Fruit fly (Drosophila melanogaster): Measurements from ENCODE around the gene nAChRbeta3.
A peak's percentile ranks its signal among the peaks of the same experiment; 100 is the strongest.

Gene nAChRbeta3

dm6 chr2L:523165-523835, 21.6 kb upstream of the nAChRbeta3 start (continued):
- TF ChIP-seq CG4424 (GFP tag; optimal IDR thresholded peaks at IDR 0.05) (peak; percentile 29), fru (optimal IDR thresholded peaks at IDR 0.05) (no peak)

- 0 out of 2 replicates have a peak, but pooled peaks have one; percentile 21 for TF ChIP-seq vvl (GFP tag; IDR thresholded peaks at IDR 0.05)
- no peak for TF ChIP-seq Deaf1 (tag; optimal IDR thresholded peaks at IDR 0.05)
- 0 out of 2 replicates have a peak, but pooled peaks have one; percentile 12 for TF ChIP-seq gt (GFP tag; IDR thresholded peaks at IDR 0.05)
- peak; percentile 37 for TF ChIP-seq sd (tag; optimal IDR thresholded peaks at IDR 0.05)
- TF ChIP-seq kni (GFP tag; optimal IDR thresholded peaks at IDR 0.05) = no peak
- TF ChIP-seq Atf6 (GFP tag; IDR thresholded peaks at IDR 0.05) = no peak
- TF ChIP-seq CG6254 (GFP tag; optimal IDR thresholded peaks at IDR 0.05) = no peak
- TF ChIP-seq CG6791 (GFP tag; IDR thresholded peaks at IDR 0.05; ENCODE audit: partially characterized antibody) = peak; percentile 28; the same call in 1 of the 3 replicates
- TF ChIP-seq CG12391 (tag; optimal IDR thresholded peaks at IDR 0.05) = no peak
- TF ChIP-seq chinmo (GFP tag; IDR thresholded peaks at IDR 0.05; ENCODE audit: partially characterized antibody) = 0 out of 4 replicates have a peak, but pooled peaks have one; percentile 50
- TF ChIP-seq gcm2 (GFP tag; optimal IDR thresholded peaks at IDR 0.05) = no peak
- TF ChIP-seq grn (GFP tag; optimal IDR thresholded peaks at IDR 0.05) = peak; percentile 96
- TF ChIP-seq Chrac-16 (GFP tag; optimal IDR thresholded peaks at IDR 0.05) = no peak
- peak; percentile 15 for TF ChIP-seq CG15269 (tag; optimal IDR thresholded peaks at IDR 0.05)
- peak; percentile 36; the same call in 1 of the 2 replicates for TF ChIP-seq Drgx (GFP tag; IDR thresholded peaks at IDR 0.05)
- TF ChIP-seq abd-A (tag; optimal IDR thresholded peaks at IDR 0.05) = no peak
- TF ChIP-seq nom (GFP tag; optimal IDR thresholded peaks at IDR 0.05) = peak; percentile 87
- no peak for TF ChIP-seq CG15601 (tag; optimal IDR thresholded peaks at IDR 0.05)
- peak in 1 of 2 experiments; percentile 53 for TF ChIP-seq bsh (GFP tag; optimal IDR thresholded peaks at IDR 0.05)
- no peak for TF ChIP-seq CG16813 (GFP tag; IDR thresholded peaks at IDR 0.05; ENCODE audit: partially characterized antibody)
- TF ChIP-seq Med (GFP tag) = peak; percentile 22
- peak; percentile 65 for TF ChIP-seq CG18011 (GFP tag; optimal IDR thresholded peaks at IDR 0.05)
These were observed 20.4 kb upstream of the nAChRbeta3 start for dm6 chr2L:524515-524920.

dm6 chr2L:525547-526180, 19.3 kb upstream of the nAChRbeta3 start:
- TF ChIP-seq oc (tag; optimal IDR thresholded peaks at IDR 0.05) = peak; percentile 57
- TF ChIP-seq CG4617 (GFP tag; optimal IDR thresholded peaks at IDR 0.05; ENCODE audit: borderline replicate concordance) = no peak
- TF ChIP-seq CG6689 (GFP tag; IDR thresholded peaks at IDR 0.05) = no peak
- peak; percentile 18 for TF ChIP-seq abd-A (tag; optimal IDR thresholded peaks at IDR 0.05)
- peak; percentile 32 for TF ChIP-seq zf30C (GFP tag; optimal IDR thresholded peaks at IDR 0.05)
- peak; percentile 47 for TF ChIP-seq Hr39 (optimal IDR thresholded peaks at IDR 0.05)
- TF ChIP-seq nerfin-1 (tag; optimal IDR thresholded peaks at IDR 0.05) = peak; percentile 56
- no peak for TF ChIP-seq en (GFP tag; optimal IDR thresholded peaks at IDR 0.05)
- TF ChIP-seq CG6175 (GFP tag; IDR thresholded peaks at IDR 0.05) = no peak
- no peak for TF ChIP-seq toy (GFP tag; IDR thresholded peaks at IDR 0.05)
- no peak for TF ChIP-seq jigr1 (GFP tag; IDR thresholded peaks at IDR 0.05)
- peak; percentile 7 for TF ChIP-seq run (tag; optimal IDR thresholded peaks at IDR 0.05)
- TF ChIP-seq CrebB (tag; optimal IDR thresholded peaks at IDR 0.05) = no peak
- no peak for TF ChIP-seq peb (GFP tag; IDR thresholded peaks at IDR 0.05)
- TF ChIP-seq D19A (tag; optimal IDR thresholded peaks at IDR 0.05) = peak; percentile 66
- no peak for TF ChIP-seq CG9876 (GFP tag; optimal IDR thresholded peaks at IDR 0.05)
- TF ChIP-seq fru (optimal IDR thresholded peaks at IDR 0.05) = no peak
- no peak for TF ChIP-seq unpg (GFP tag; optimal IDR thresholded peaks at IDR 0.05)
- peak; percentile 92 for TF ChIP-seq crol (GFP tag; IDR thresholded peaks at IDR 0.05)
- TF ChIP-seq CG10267 (tag; optimal IDR thresholded peaks at IDR 0.05) = no peak
- TF ChIP-seq vnd (GFP tag; IDR thresholded peaks at IDR 0.05; ENCODE audit: partially characterized antibody) = 0 out of 3 replicates have a peak, but pooled peaks have one; percentile 7
- TF ChIP-seq Optix (GFP tag; IDR thresholded peaks at IDR 0.05) = 0 out of 3 replicates have a peak, but pooled peaks have one; percentile 28
- TF ChIP-seq grau (tag; optimal IDR thresholded peaks at IDR 0.05) = no peak
- TF ChIP-seq tll (GFP tag; optimal IDR thresholded peaks at IDR 0.05) = no peak

All from whole organism, embryonic.